Worm (Caenorhabditis elegans): Measurements from ENCODE around the gene srh-41.

srh-41 gene

DNA sequence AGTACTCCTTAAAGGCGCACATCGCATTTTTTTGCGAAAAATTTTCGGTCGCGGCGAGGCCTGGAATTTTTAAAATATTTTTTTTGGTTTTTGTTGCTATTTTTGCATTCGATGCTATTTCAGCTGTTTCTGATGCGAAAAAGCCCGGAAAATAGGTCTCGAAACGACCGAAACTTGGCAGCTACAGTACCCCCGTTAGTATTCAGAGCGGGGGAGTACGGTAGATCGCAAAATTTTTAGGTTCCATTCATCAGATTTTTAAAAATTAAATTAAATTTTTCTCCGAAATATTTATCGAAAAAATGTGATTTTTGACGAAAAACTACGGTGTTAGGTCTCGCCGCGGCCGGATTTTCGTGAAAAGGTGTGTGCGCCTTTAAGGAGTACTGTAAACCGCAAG, 31.3 kb downstream of the srh-41 start:
- no peak for TF ChIP-seq ztf-4 (tag; optimal IDR thresholded peaks at IDR 0.05)
- TF ChIP-seq pqm-1 (tag; optimal IDR thresholded peaks at IDR 0.05) = no peak
- TF ChIP-seq R02D3.7 (tag; optimal IDR thresholded peaks at IDR 0.05) = no peak
- TF ChIP-seq jun-1 (tag; optimal IDR thresholded peaks at IDR 0.05) = no peak
- TF ChIP-seq nhr-77 (tag; optimal IDR thresholded peaks at IDR 0.05) = no peak
- TF ChIP-seq fos-1 (tag; optimal IDR thresholded peaks at IDR 0.05) = no peak
- TF ChIP-seq nhr-76 (tag; optimal IDR thresholded peaks at IDR 0.05) = no peak
- no peak for TF ChIP-seq nhr-237 (tag; optimal IDR thresholded peaks at IDR 0.05)
- no peak for TF ChIP-seq eor-1 (tag; optimal IDR thresholded peaks at IDR 0.05)
- no peak for TF ChIP-seq ama-1 (optimal IDR thresholded peaks at IDR 0.05)

DNA sequence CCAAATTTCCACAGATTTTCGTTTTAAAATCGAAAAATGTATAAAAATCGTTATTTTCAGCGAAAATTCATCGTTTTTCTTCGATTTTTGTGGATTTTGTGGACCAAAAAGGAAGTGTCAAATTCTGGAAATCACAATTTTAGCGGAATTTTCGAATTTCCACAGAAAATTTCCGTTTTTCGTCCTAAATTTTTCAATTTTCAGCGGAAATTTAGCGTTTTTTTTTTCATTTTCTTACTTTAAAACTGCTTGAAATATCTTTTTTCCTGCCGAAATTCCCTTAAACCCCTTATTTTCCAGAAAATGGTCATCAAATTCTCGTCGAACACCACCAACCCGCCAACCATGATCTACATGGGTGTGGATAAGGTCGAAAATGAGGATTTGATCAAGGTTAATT, 35.1 kb downstream of the srh-41 start, which contains the start of gene Y54G11A.2:
Y54G11A.2 (plus strand) TSS at position 301 of the 400 bp plus-strand sequence.
- no peak for TF ChIP-seq ama-1 (optimal IDR thresholded peaks at IDR 0.05)

DNA sequence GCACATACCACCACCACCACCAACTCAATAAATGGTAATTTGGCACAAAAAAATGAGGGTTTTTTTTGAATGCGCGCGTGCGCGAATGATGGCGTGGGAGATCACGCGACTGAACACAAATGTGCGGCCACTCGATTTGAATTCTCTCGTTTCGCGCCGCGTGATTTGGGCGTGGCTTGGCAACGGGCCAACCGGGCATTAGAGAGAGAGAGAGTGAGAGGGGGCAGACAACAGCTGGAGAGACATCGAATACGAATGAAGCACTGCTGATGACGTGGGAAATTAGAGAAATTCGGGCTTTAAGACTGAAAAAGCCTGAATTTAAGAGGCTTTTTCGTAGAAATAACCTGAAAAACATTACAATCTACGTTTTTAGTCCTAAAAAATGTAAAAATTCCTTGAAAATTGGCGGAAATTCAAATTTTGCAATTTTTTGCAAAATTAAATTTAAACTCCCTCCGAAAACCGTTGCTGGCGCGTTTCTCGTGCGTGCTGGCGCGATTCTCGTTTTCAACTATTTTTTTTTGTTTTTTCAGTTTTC, 35.7 kb downstream of the srh-41 start:
- TF ChIP-seq fkh-10 (GFP tag; optimal IDR thresholded peaks at IDR 0.05) = peak; percentile 51
- peak; percentile 42 for TF ChIP-seq ceh-82 (tag; optimal IDR thresholded peaks at IDR 0.05)
- TF ChIP-seq nhr-25 (tag; optimal IDR thresholded peaks at IDR 0.05) = peak; percentile 96
- peak; percentile 72 for TF ChIP-seq R02D3.7 (tag; optimal IDR thresholded peaks at IDR 0.05)
- peak; percentile 5 for TF ChIP-seq fkh-2 (tag; optimal IDR thresholded peaks at IDR 0.05)
- TF ChIP-seq pha-4 (tag; optimal IDR thresholded peaks at IDR 0.05) = peak; percentile 66
- TF ChIP-seq elt-1 (tag; optimal IDR thresholded peaks at IDR 0.05) = no peak
- no peak for TF ChIP-seq nhr-67 (tag; optimal IDR thresholded peaks at IDR 0.05)
- peak; percentile 66 for TF ChIP-seq lin-15B (tag; optimal IDR thresholded peaks at IDR 0.05)
- TF ChIP-seq nhr-237 (tag; optimal IDR thresholded peaks at IDR 0.05) = no peak
- no peak for TF ChIP-seq mml-1 (tag; optimal IDR thresholded peaks at IDR 0.05)
- no peak for TF ChIP-seq unc-39 (tag; optimal IDR thresholded peaks at IDR 0.05)
- peak; percentile 43 for TF ChIP-seq snpc-4 (tag; optimal IDR thresholded peaks at IDR 0.05)
- peak; percentile 91 for TF ChIP-seq nfya-1 (tag; optimal IDR thresholded peaks at IDR 0.05; ENCODE audit: insufficient read depth)
- TF ChIP-seq elt-3 (tag; optimal IDR thresholded peaks at IDR 0.05) = peak in 1 of 3 experiments; percentile 58
- TF ChIP-seq zag-1 (tag; optimal IDR thresholded peaks at IDR 0.05) = peak; percentile 30
- TF ChIP-seq eor-1 (tag; optimal IDR thresholded peaks at IDR 0.05) = peak in 1 of 2 experiments; percentile 51
- TF ChIP-seq unc-62 (GFP tag; optimal IDR thresholded peaks at IDR 0.05) = peak; percentile 39
- TF ChIP-seq ztf-4 (tag; optimal IDR thresholded peaks at IDR 0.05) = no peak
- peak; percentile 88 for TF ChIP-seq tbx-2 (tag; optimal IDR thresholded peaks at IDR 0.05)
- no peak for TF ChIP-seq aly-2 (tag; optimal IDR thresholded peaks at IDR 0.05)
- TF ChIP-seq ztf-11 (tag; optimal IDR thresholded peaks at IDR 0.05) = no peak
- no peak for TF ChIP-seq egl-27 (tag; optimal IDR thresholded peaks at IDR 0.05)
- no peak for TF ChIP-seq ceh-16 (tag; optimal IDR thresholded peaks at IDR 0.05)
- peak; percentile 92 for TF ChIP-seq lin-39 (tag; optimal IDR thresholded peaks at IDR 0.05)
- TF ChIP-seq nhr-76 (tag; optimal IDR thresholded peaks at IDR 0.05) = no peak
- TF ChIP-seq ceh-28 (tag; optimal IDR thresholded peaks at IDR 0.05) = peak; percentile 66
- peak; percentile 84 for TF ChIP-seq nhr-77 (tag; optimal IDR thresholded peaks at IDR 0.05)
- peak; percentile 91 for TF ChIP-seq lsy-12 (tag; optimal IDR thresholded peaks at IDR 0.05)
- TF ChIP-seq nhr-28 (tag; optimal IDR thresholded peaks at IDR 0.05) = no peak
- no peak for TF ChIP-seq fos-1 (tag; optimal IDR thresholded peaks at IDR 0.05)
- TF ChIP-seq ama-1 (optimal IDR thresholded peaks at IDR 0.05) = peak; percentile 87
- peak; percentile 68 for TF ChIP-seq skn-1 (tag; optimal IDR thresholded peaks at IDR 0.05)
- no peak for TF ChIP-seq egl-5 (tag; optimal IDR thresholded peaks at IDR 0.05)
- peak; percentile 85 for TF ChIP-seq nhr-23 (tag; optimal IDR thresholded peaks at IDR 0.05)
- TF ChIP-seq ZK546.5 (tag; optimal IDR thresholded peaks at IDR 0.05) = no peak
- peak; percentile 89 for TF ChIP-seq hmg-11 (tag; optimal IDR thresholded peaks at IDR 0.05)
- TF ChIP-seq pqm-1 (tag; optimal IDR thresholded peaks at IDR 0.05) = peak; percentile 66
- no peak for TF ChIP-seq ceh-9 (tag; optimal IDR thresholded peaks at IDR 0.05)
- TF ChIP-seq nhr-11 (tag; optimal IDR thresholded peaks at IDR 0.05) = peak; percentile 43
- peak; percentile 78 for TF ChIP-seq jun-1 (tag; optimal IDR thresholded peaks at IDR 0.05)
- TF ChIP-seq elt-2 (tag; optimal IDR thresholded peaks at IDR 0.05) = peak; percentile 81
- peak; percentile 30 for TF ChIP-seq sea-2 (GFP tag; optimal IDR thresholded peaks at IDR 0.05)
- peak; percentile 79 for TF ChIP-seq mdl-1 (tag; optimal IDR thresholded peaks at IDR 0.05)
- TF ChIP-seq nhr-43 (tag; optimal IDR thresholded peaks at IDR 0.05; ENCODE audit: poor library complexity, severe bottlenecking) = peak; percentile 89
- TF ChIP-seq daf-12 (tag; optimal IDR thresholded peaks at IDR 0.05) = no peak
- no peak for TF ChIP-seq nhr-12 (tag; optimal IDR thresholded peaks at IDR 0.05)

All from whole organism, L3 larva.